Worm (Caenorhabditis elegans) whole organism, midembryonic: Measurements from ENCODE around the gene D1005.6.

Experiments
- T22C8.4 ChIP-seq: fragments of 200-800 bp; sonication (Bioruptor generic); IDR thresholded peaks from 2 replicates; pipeline ENCODE4 v1.3.6; 2022; ENCODE audit warnings: missing genetic modification characterization, missing compliant biosample characterization
- cog-1 ChIP-seq: sonication (generic microtip); optimal IDR thresholded peaks from 2 replicates; lab custom pipeline; 2016; ENCODE audit warnings: missing genetic modification characterization, missing compliant biosample characterization
- flt-1 ChIP-seq: fragments of 200-800 bp; sonication (Bioruptor generic); IDR thresholded peaks from 2 replicates; pipeline ENCODE4 v1.3.6; 2022; ENCODE audit warnings: missing genetic modification characterization, missing compliant biosample characterization
- klf-2 ChIP-seq: fragments of 200-800 bp; sonication (Bioruptor generic); conservative IDR thresholded peaks from 2 replicates; pipeline ENCODE4 v1.3.6; 2022; ENCODE audit warnings: missing genetic modification reagents, missing genetic modification characterization, missing compliant biosample characterization
- med-1 ChIP-seq: sonication (generic microtip); optimal IDR thresholded peaks from 2 replicates; lab custom pipeline; 2017; ENCODE audit warnings: missing genetic modification characterization, mild to moderate bottlenecking, missing compliant biosample characterization, antibody characterized with exemption, missing genetic modification reagents; ENCODE audit not compliant: insufficient read depth
- tab-1 ChIP-seq: fragments of 200-800 bp; sonication (Bioruptor generic); IDR thresholded peaks from 2 replicates; pipeline ENCODE4 v1.3.6; 2022; ENCODE audit warnings: missing genetic modification characterization, missing compliant biosample characterization
- ztf-23 ChIP-seq: fragments of 200-800 bp; sonication (Bioruptor generic); IDR thresholded peaks from 2 replicates; pipeline ENCODE4 v1.3.6; 2022; ENCODE audit warnings: missing genetic modification reagents, missing genetic modification characterization, missing compliant biosample characterization
- ztf-29 ChIP-seq: fragments of 200-800 bp; sonication (Bioruptor generic); IDR thresholded peaks from 2 replicates; pipeline ENCODE4 v1.3.6; 2022; ENCODE audit warnings: missing genetic modification reagents, missing genetic modification characterization, missing compliant biosample characterization

DNA sequence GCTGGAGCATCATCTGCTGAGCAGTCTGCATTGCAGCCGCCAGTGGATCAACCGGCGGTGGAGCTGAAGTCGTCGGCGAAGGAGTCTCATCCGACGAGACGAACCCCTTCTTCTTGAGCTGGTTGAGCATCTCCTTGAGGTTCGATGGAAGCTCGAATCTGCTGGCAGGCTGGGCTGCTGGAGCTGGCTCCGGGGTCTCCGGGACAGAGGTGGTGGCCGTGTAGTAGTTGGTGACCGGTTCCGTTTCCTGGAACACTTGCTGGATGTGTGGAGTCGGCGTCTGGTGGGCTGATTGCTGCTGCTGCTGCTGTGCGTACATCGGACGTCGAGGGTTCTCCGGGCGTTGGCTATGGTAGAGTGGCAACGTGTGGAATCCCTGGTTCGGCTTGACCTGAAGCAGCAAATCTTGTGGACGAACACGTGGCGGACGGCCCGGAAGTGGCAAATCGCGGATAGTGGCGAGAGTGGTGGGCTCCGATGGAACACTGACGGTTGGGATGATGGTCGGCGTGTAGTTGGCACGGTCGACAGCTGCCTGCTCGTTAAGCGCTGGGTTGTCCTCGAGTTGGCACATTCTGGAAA is 22.9 kb downstream of the D1005.6 start:
- no peak for TF ChIP-seq flt-1 (GFP tag; lab: Robert Waterston, UW)
- peak; percentile 0 for TF ChIP-seq med-1 (GFP tag; lab: Kevin White, UChicago)
- TF ChIP-seq cog-1 (tag; lab: Kevin White, UChicago), result no peak
- TF ChIP-seq T22C8.4, result no peak
- TF ChIP-seq ztf-23, result no peak
- TF ChIP-seq klf-2, result no peak
- no peak for TF ChIP-seq tab-1 (GFP tag; lab: Robert Waterston, UW)
- no peak for TF ChIP-seq ztf-29 (GFP tag; lab: Robert Waterston, UW)
